Worm (Caenorhabditis elegans) whole organism, L2 larva: ENCODE measurements around the gene Y32G9A.5.

Experiments used
- ZK546.5 ChIP-seq: sonication (generic microtip); optimal IDR thresholded peaks from 2 replicates; lab custom pipeline; 2017; ENCODE audit warnings: missing biosample characterization, missing genetic modification characterization
- egl-27 ChIP-seq: sonication (generic microtip); optimal IDR thresholded peaks from 3 replicates; lab custom pipeline; 2017; ENCODE audit warnings: missing biosample characterization, missing genetic modification reagents, missing genetic modification characterization
- elt-1 ChIP-seq: fragments of 150-350 bp; optimal IDR thresholded peaks from 2 replicates; lab custom pipeline; 2014; ENCODE audit warnings: missing biosample characterization, missing genetic modification characterization
- lin-39 ChIP-seq: fragments of 150-350 bp; optimal IDR thresholded peaks from 2 replicates; lab custom pipeline; 2014; ENCODE audit warnings: missing biosample characterization, missing genetic modification reagents, missing genetic modification characterization
- nhr-11 ChIP-seq: fragments of 150-350 bp; optimal IDR thresholded peaks from 2 replicates; lab custom pipeline; 2014; ENCODE audit warnings: missing biosample characterization, missing genetic modification characterization
- nhr-21 ChIP-seq: fragments of 150-350 bp; optimal IDR thresholded peaks from 2 replicates; lab custom pipeline; 2014; ENCODE audit warnings: missing biosample characterization, missing genetic modification characterization
- unc-39 ChIP-seq: fragments of 150-350 bp; optimal IDR thresholded peaks from 2 replicates; lab custom pipeline; 2014; ENCODE audit warnings: missing biosample characterization, missing genetic modification characterization

ce11 chrV:1864997-1865396 lies 42.5 kb upstream of the Y32G9A.5 start:
- TF ChIP-seq lin-39 (tag; lab: Kevin White, UChicago) (no peak), egl-27 (tag; lab: Kevin White, UChicago) (no peak), nhr-21 (no peak), ZK546.5 (tag; lab: Kevin White, UChicago) (no peak), nhr-11 (tag; lab: Kevin White, UChicago) (no peak), unc-39 (tag; lab: Kevin White, UChicago) (no peak), elt-1 (tag; lab: Kevin White, UChicago) (no peak)
